Worm (Caenorhabditis elegans): ENCODE measurements around the gene srlf-7.

Gene srlf-7

ce11 chrIV:7191745-7192144 lies 2.7 kb downstream of the srlf-7 start, which contains the start of gene R13A1.5:
TSS of gene R13A1.5 (minus strand) at chrIV:7191845.
- TF ChIP-seq nhr-28 (tag; optimal IDR thresholded peaks at IDR 0.05) (no peak), mep-1 (tag; optimal IDR thresholded peaks at IDR 0.05) (no peak), snpc-4 (tag; optimal IDR thresholded peaks at IDR 0.05) (no peak), ces-1 (GFP tag; optimal IDR thresholded peaks at IDR 0.05) (no peak), M03D4.4 (tag; optimal IDR thresholded peaks at IDR 0.05) (no peak), nhr-12 (tag; optimal IDR thresholded peaks at IDR 0.05) (no peak), lsy-2 (tag; optimal IDR thresholded peaks at IDR 0.05) (no peak), ham-2 (GFP tag; optimal IDR thresholded peaks at IDR 0.05) (no peak)

- no peak for TF ChIP-seq ceh-83 (GFP tag; optimal IDR thresholded peaks at IDR 0.05)
- no peak for TF ChIP-seq elt-3 (tag; optimal IDR thresholded peaks at IDR 0.05)
- TF ChIP-seq mep-1 (tag; optimal IDR thresholded peaks at IDR 0.05) = no peak
- TF ChIP-seq unc-62 (GFP tag; optimal IDR thresholded peaks at IDR 0.05) = no peak
- TF ChIP-seq mls-2 (tag; optimal IDR thresholded peaks at IDR 0.05) = no peak
- TF ChIP-seq nhr-237 (tag; optimal IDR thresholded peaks at IDR 0.05) = no peak
- no peak for TF ChIP-seq ztf-11 (tag; optimal IDR thresholded peaks at IDR 0.05)
- no peak for TF ChIP-seq snpc-4 (tag; optimal IDR thresholded peaks at IDR 0.05)
- no peak for TF ChIP-seq cnd-1 (tag; optimal IDR thresholded peaks at IDR 0.05)
- TF ChIP-seq elt-1 (tag; optimal IDR thresholded peaks at IDR 0.05; ENCODE audit: borderline replicate concordance, insufficient read depth) = no peak
- no peak for TF ChIP-seq nhr-28 (tag; optimal IDR thresholded peaks at IDR 0.05)
- TF ChIP-seq bed-3 (GFP tag; optimal IDR thresholded peaks at IDR 0.05) = no peak
- TF ChIP-seq lin-32 (GFP tag; optimal IDR thresholded peaks at IDR 0.05) = no peak
- TF ChIP-seq M03D4.4 (tag; optimal IDR thresholded peaks at IDR 0.05) = no peak
- TF ChIP-seq nhr-2 (tag; optimal IDR thresholded peaks at IDR 0.05) = no peak
Measured at ce11 chrIV:7195734-7196133, 6.6 kb downstream of the srlf-7 start, which contains the start of gene best-16. TSS of gene best-16 (minus strand) at chrIV:7195834.

ce11 chrIV:7196853-7197252 lies 7.8 kb downstream of the srlf-7 start, which contains the start of gene unc-8:
TSS of gene unc-8 (plus strand) at chrIV:7197153.
- TF ChIP-seq ceh-43 (GFP tag; optimal IDR thresholded peaks at IDR 0.05) (no peak), zip-8 (tag; optimal IDR thresholded peaks at IDR 0.05) (no peak), hlh-1 (tag; optimal IDR thresholded peaks at IDR 0.05) (no peak), unc-62 (GFP tag; optimal IDR thresholded peaks at IDR 0.05) (no peak), cnd-1 (tag; optimal IDR thresholded peaks at IDR 0.05) (no peak), nhr-12 (tag; optimal IDR thresholded peaks at IDR 0.05) (no peak), mab-5 (tag; optimal IDR thresholded peaks at IDR 0.05) (no peak), unc-120 (tag; optimal IDR thresholded peaks at IDR 0.05; ENCODE audit: poor library complexity, severe bottlenecking) (no peak), ceh-39 (tag; optimal IDR thresholded peaks at IDR 0.05) (no peak), lsy-2 (tag; optimal IDR thresholded peaks at IDR 0.05) (no peak), nhr-28 (tag; optimal IDR thresholded peaks at IDR 0.05) (no peak), lin-13 (tag; optimal IDR thresholded peaks at IDR 0.05) (no peak), blmp-1 (tag; optimal IDR thresholded peaks at IDR 0.05) (no peak), ceh-83 (GFP tag; optimal IDR thresholded peaks at IDR 0.05) (no peak)

ce11 chrIV:7203696-7204095 lies 14.6 kb downstream of the srlf-7 start, which contains the start of gene R13A1.3:
TSS of gene R13A1.3 (plus strand) at chrIV:7203996.
- no peak for TF ChIP-seq cnd-1 (tag; optimal IDR thresholded peaks at IDR 0.05)
- no peak for TF ChIP-seq elt-3 (tag; optimal IDR thresholded peaks at IDR 0.05)
- no peak for TF ChIP-seq flh-1 (GFP tag; optimal IDR thresholded peaks at IDR 0.05)
- TF ChIP-seq unc-62 (GFP tag; optimal IDR thresholded peaks at IDR 0.05) = no peak
- no peak for TF ChIP-seq nhr-237 (tag; optimal IDR thresholded peaks at IDR 0.05)
- no peak for TF ChIP-seq ces-1 (GFP tag; optimal IDR thresholded peaks at IDR 0.05)
- TF ChIP-seq hlh-1 (tag; optimal IDR thresholded peaks at IDR 0.05) = no peak
- TF ChIP-seq ceh-83 (GFP tag; optimal IDR thresholded peaks at IDR 0.05) = no peak
- TF ChIP-seq drap-1 (GFP tag; optimal IDR thresholded peaks at IDR 0.05) = no peak
- no peak for TF ChIP-seq blmp-1 (tag; optimal IDR thresholded peaks at IDR 0.05)
- no peak for TF ChIP-seq nhr-12 (tag; optimal IDR thresholded peaks at IDR 0.05)
- no peak for TF ChIP-seq snpc-4 (tag; optimal IDR thresholded peaks at IDR 0.05)
- TF ChIP-seq M03D4.4 (tag; optimal IDR thresholded peaks at IDR 0.05) = no peak
- TF ChIP-seq pha-4 (tag; optimal IDR thresholded peaks at IDR 0.05) = no peak
- TF ChIP-seq sptf-1 (tag; optimal IDR thresholded peaks at IDR 0.05) = no peak
- no peak for TF ChIP-seq zip-8 (tag; optimal IDR thresholded peaks at IDR 0.05)
- TF ChIP-seq ztf-11 (tag; optimal IDR thresholded peaks at IDR 0.05) = no peak
- no peak for TF ChIP-seq nhr-76 (tag; optimal IDR thresholded peaks at IDR 0.05)
- TF ChIP-seq ceh-43 (GFP tag; optimal IDR thresholded peaks at IDR 0.05) = no peak
- TF ChIP-seq unc-39 (tag; optimal IDR thresholded peaks at IDR 0.05) = no peak

All from whole organism, mixed stage, embryonic.